Worm (Caenorhabditis elegans): ENCODE data around the gene mrpl-36.

DNA sequence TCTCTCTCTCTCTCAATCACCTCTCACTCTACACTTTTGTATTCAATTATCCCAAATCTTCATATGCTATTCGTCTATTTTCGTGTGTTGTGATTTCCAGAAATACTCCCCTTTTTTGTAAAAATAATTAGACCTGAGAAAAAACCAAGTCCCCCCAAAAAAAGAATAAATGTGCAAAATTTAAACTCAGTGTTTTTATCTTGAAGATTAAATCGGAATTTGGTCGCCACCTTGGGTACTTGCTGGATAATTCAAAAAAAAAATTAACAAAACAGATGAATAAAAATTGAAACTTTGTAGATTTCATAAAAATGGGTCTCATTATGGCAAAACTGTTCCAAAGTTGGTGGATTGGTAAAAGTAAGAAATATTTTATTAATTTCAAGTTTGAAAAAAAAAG is 25.0 kb downstream of the mrpl-36 start, which contains the start of gene arl-5:
- TF ChIP-seq nhr-237 (tag; optimal IDR thresholded peaks at IDR 0.05) = no peak
- TF ChIP-seq mep-1 (tag; optimal IDR thresholded peaks at IDR 0.05) = no peak
- TF ChIP-seq unc-62 (GFP tag; optimal IDR thresholded peaks at IDR 0.05) = no peak
- no peak for TF ChIP-seq ztf-11 (tag; optimal IDR thresholded peaks at IDR 0.05)
- TF ChIP-seq blmp-1 (tag; optimal IDR thresholded peaks at IDR 0.05) = no peak

Measured in whole organism, mixed stage, embryonic.